Worm (Caenorhabditis elegans) whole organism, early embryonic: ENCODE results near the gene T22C8.4.

ENCODE experiments used
- B0310.2 ChIP-seq: sonication (generic microtip); optimal IDR thresholded peaks from 2 replicates; lab custom pipeline; 2016; ENCODE audit warnings: mild to moderate bottlenecking, missing genetic modification characterization, missing compliant biosample characterization
- F13C5.2 ChIP-seq: sonication (generic microtip); optimal IDR thresholded peaks from 2 replicates; lab custom pipeline; 2017; ENCODE audit warnings: mild to moderate bottlenecking, missing genetic modification characterization, inconsistent platforms, missing compliant biosample characterization
- aly-1 ChIP-seq: sonication (generic microtip); optimal IDR thresholded peaks from 2 replicates; lab custom pipeline; 2016; ENCODE audit warnings: missing genetic modification characterization, missing compliant biosample characterization
- ama-1 ChIP-seq: fragments of 150-350 bp; optimal IDR thresholded peaks from 2 replicates; lab custom pipeline; 2014
- ceh-13 ChIP-seq: fragments of 200-800 bp; sonication (Bioruptor generic); optimal IDR thresholded peaks from 2 replicates; lab custom pipeline; 2018; ENCODE audit warnings: mild to moderate bottlenecking, missing genetic modification characterization, missing compliant biosample characterization
- ceh-36 ChIP-seq: sonication (generic microtip); optimal IDR thresholded peaks from 2 replicates; lab custom pipeline; 2016; ENCODE audit warnings: missing genetic modification characterization, inconsistent platforms, missing compliant biosample characterization
- ets-7 ChIP-seq: sonication (generic microtip); optimal IDR thresholded peaks from 2 replicates; lab custom pipeline; 2016; ENCODE audit warnings: missing genotype, missing genetic modification characterization, missing compliant biosample characterization
- flt-1 ChIP-seq: fragments of 200-800 bp; sonication (Bioruptor generic); IDR thresholded peaks from 2 replicates; pipeline ENCODE4 v1.3.6; 2022; ENCODE audit warnings: missing genetic modification characterization, missing compliant biosample characterization
- hmbx-1 ChIP-seq: sonication (generic microtip); optimal IDR thresholded peaks from 2 replicates; lab custom pipeline; 2016; ENCODE audit warnings: mild to moderate bottlenecking, missing genetic modification characterization, missing compliant biosample characterization
- hmg-4 ChIP-seq: fragments of 200-800 bp; sonication (Bioruptor generic); optimal IDR thresholded peaks from 2 replicates; lab custom pipeline; 2018; ENCODE audit warnings: mild to moderate bottlenecking, missing genetic modification characterization, missing compliant biosample characterization
- hnd-1 ChIP-seq: sonication (generic microtip); optimal IDR thresholded peaks from 2 replicates; lab custom pipeline; 2016; ENCODE audit warnings: missing genetic modification characterization, missing compliant biosample characterization
- pes-1 ChIP-seq: fragments of 200-800 bp; sonication (Bioruptor generic); IDR thresholded peaks from 2 replicates; pipeline ENCODE4 v1.3.6; 2022; ENCODE audit warnings: missing genetic modification reagents, missing genetic modification characterization, missing compliant biosample characterization
- scrt-1 ChIP-seq: fragments of 200-800 bp; sonication (Bioruptor generic); IDR thresholded peaks from 2 replicates; pipeline ENCODE4 v1.3.6; 2022; ENCODE audit warnings: missing genetic modification characterization, missing compliant biosample characterization
- sea-1 ChIP-seq: fragments of 200-800 bp; sonication (Bioruptor generic); conservative IDR thresholded peaks from 2 replicates; pipeline ENCODE4 v1.3.6; 2022; ENCODE audit warnings: missing genetic modification characterization, missing compliant biosample characterization
- tbx-11 ChIP-seq: fragments of 200-800 bp; sonication (Bioruptor generic); IDR thresholded peaks from 2 replicates; pipeline ENCODE4 v1.3.6; 2022; ENCODE audit warnings: missing genetic modification characterization, missing compliant biosample characterization
- tbx-37 ChIP-seq: fragments of 200-800 bp; sonication (Bioruptor generic); conservative IDR thresholded peaks from 2 replicates; pipeline ENCODE4 v1.3.6; 2022; ENCODE audit warnings: missing genetic modification reagents, missing genetic modification characterization, missing compliant biosample characterization
- tra-4 ChIP-seq: sonication (generic microtip); optimal IDR thresholded peaks from 2 replicates; lab custom pipeline; 2017; ENCODE audit warnings: missing genetic modification characterization, missing compliant biosample characterization

Gene T22C8.4

ce11 chrII:8625163-8625562, 1.9 kb upstream of the T22C8.4 start, which contains the start of gene sptf-2:
sptf-2 (plus strand) TSS chrII:8625459.
- TF ChIP-seq flt-1 (GFP tag; lab: Robert Waterston, UW) = no peak
- no peak for TF ChIP-seq hnd-1
- no peak for TF ChIP-seq hmbx-1 (tag; lab: Kevin White, UChicago)
- TF ChIP-seq hmg-4 (GFP tag; lab: Kevin White, UChicago) = no peak
- no peak for TF ChIP-seq ama-1

- TF ChIP-seq flt-1 (GFP tag; lab: Robert Waterston, UW) (no peak), tra-4 (tag; lab: Kevin White, UChicago) (no peak), sea-1 (GFP tag; lab: Robert Waterston, UW) (no peak), tbx-37 (GFP tag; lab: Robert Waterston, UW) (no peak), aly-1 (no peak)
Measured at ce11 chrII:8621883-8622282, 1.4 kb downstream of the T22C8.4 start, which contains the start of gene T22C8.3. T22C8.3 (minus strand) TSS chrII:8621983.

ce11 chrII:8617516-8617915, 5.8 kb downstream of the T22C8.4 start, which contains the start of gene chhy-1:
chhy-1 (minus strand) TSS chrII:8617616.
- no peak for TF ChIP-seq tbx-11 (GFP tag; lab: Robert Waterston, UW)
- TF ChIP-seq flt-1 (GFP tag; lab: Robert Waterston, UW) = no peak
- no peak for TF ChIP-seq B0310.2
- no peak for TF ChIP-seq hmbx-1 (tag; lab: Kevin White, UChicago)
- no peak for TF ChIP-seq pes-1 (GFP tag; lab: Robert Waterston, UW)
- no peak for TF ChIP-seq hnd-1
- no peak for TF ChIP-seq ceh-13 (GFP tag; lab: Kevin White, UChicago)
- no peak for TF ChIP-seq aly-1
- TF ChIP-seq sea-1 (GFP tag; lab: Robert Waterston, UW) = no peak
- no peak for TF ChIP-seq ceh-36 (tag; lab: Kevin White, UChicago)

- TF ChIP-seq ceh-36 (tag; lab: Kevin White, UChicago) (no peak), sea-1 (GFP tag; lab: Robert Waterston, UW) (no peak), hmg-4 (GFP tag; lab: Kevin White, UChicago) (no peak), ceh-13 (GFP tag; lab: Kevin White, UChicago) (no peak), B0310.2 (no peak), aly-1 (no peak), tra-4 (tag; lab: Kevin White, UChicago) (no peak), F13C5.2 (tag; lab: Kevin White, UChicago) (no peak), pes-1 (GFP tag; lab: Robert Waterston, UW) (no peak)
Measured at ce11 chrII:8616155-8616554, 7.1 kb downstream of the T22C8.4 start.

- TF ChIP-seq hnd-1 = no peak
- no peak for TF ChIP-seq tbx-11 (GFP tag; lab: Robert Waterston, UW)
- no peak for TF ChIP-seq F13C5.2 (tag; lab: Kevin White, UChicago)
Measured at ce11 chrII:8612470-8612869, 10.8 kb downstream of the T22C8.4 start, which contains the start of gene T22C8.1. T22C8.1 (plus strand) TSS chrII:8612770.

- TF ChIP-seq hmbx-1 (tag; lab: Kevin White, UChicago) (no peak), tra-4 (tag; lab: Kevin White, UChicago) (no peak), ama-1 (no peak), sea-1 (GFP tag; lab: Robert Waterston, UW) (no peak), B0310.2 (no peak), F13C5.2 (tag; lab: Kevin White, UChicago) (no peak), hmg-4 (GFP tag; lab: Kevin White, UChicago) (no peak), ets-7 (tag; lab: Kevin White, UChicago) (no peak), flt-1 (GFP tag; lab: Robert Waterston, UW) (no peak)
Measured at ce11 chrII:8611330-8611729, 12.0 kb downstream of the T22C8.4 start.

ce11 chrII:8610585-8610984, 12.7 kb downstream of the T22C8.4 start:
- TF ChIP-seq hnd-1 (no peak), tra-4 (tag; lab: Kevin White, UChicago) (no peak), sea-1 (GFP tag; lab: Robert Waterston, UW) (no peak), aly-1 (no peak), ceh-13 (GFP tag; lab: Kevin White, UChicago) (no peak), ceh-36 (tag; lab: Kevin White, UChicago) (no peak), tbx-11 (GFP tag; lab: Robert Waterston, UW) (no peak), hmg-4 (GFP tag; lab: Kevin White, UChicago) (no peak), ets-7 (tag; lab: Kevin White, UChicago) (no peak), B0310.2 (no peak), pes-1 (GFP tag; lab: Robert Waterston, UW) (no peak)

- TF ChIP-seq ama-1 = no peak
- TF ChIP-seq pes-1 (GFP tag; lab: Robert Waterston, UW) = no peak
- TF ChIP-seq B0310.2 = no peak
- TF ChIP-seq ceh-36 (tag; lab: Kevin White, UChicago) = no peak
- TF ChIP-seq sea-1 (GFP tag; lab: Robert Waterston, UW) = no peak
- TF ChIP-seq ets-7 (tag; lab: Kevin White, UChicago) = no peak
- TF ChIP-seq F13C5.2 (tag; lab: Kevin White, UChicago) = no peak
- no peak for TF ChIP-seq tra-4 (tag; lab: Kevin White, UChicago)
- TF ChIP-seq ceh-13 (GFP tag; lab: Kevin White, UChicago) = no peak
- no peak for TF ChIP-seq aly-1
- no peak for TF ChIP-seq hmbx-1 (tag; lab: Kevin White, UChicago)
- no peak for TF ChIP-seq flt-1 (GFP tag; lab: Robert Waterston, UW)
- TF ChIP-seq tbx-37 (GFP tag; lab: Robert Waterston, UW) = no peak
- TF ChIP-seq hmg-4 (GFP tag; lab: Kevin White, UChicago) = no peak
- no peak for TF ChIP-seq scrt-1
- no peak for TF ChIP-seq hnd-1
Measured at ce11 chrII:8610085-8610484, 13.2 kb downstream of the T22C8.4 start, which contains the start of gene F28C6.9. F28C6.9 (minus strand) TSS chrII:8610185.
